Fruit fly (Drosophila melanogaster): ENCODE results near the gene Sgt1.

Sgt1 gene

dm6 chr3R:8290478-8290877, 14.6 kb downstream of the Sgt1 start, which contains the start of gene CG11672:
Gene CG11672 (minus strand): TSS chr3R:8290578.
- TF ChIP-seq kay (GFP tag; ENCODE audit: borderline replicate concordance) (no peak), tj (GFP tag; optimal IDR thresholded peaks at IDR 0.05) (no peak), CG12768 (GFP tag; optimal IDR thresholded peaks at IDR 0.05) (no peak), pad (GFP tag; optimal IDR thresholded peaks at IDR 0.05) (no peak), CG7101 (tag; optimal IDR thresholded peaks at IDR 0.05) (no peak), CG7045 (GFP tag; optimal IDR thresholded peaks at IDR 0.05) (no peak), bab1 (GFP tag; optimal IDR thresholded peaks at IDR 0.05) (no peak), cic (GFP tag; optimal IDR thresholded peaks at IDR 0.05) (no peak), Mnt (GFP tag; optimal IDR thresholded peaks at IDR 0.05) (no peak), CG33017 (tag; optimal IDR thresholded peaks at IDR 0.05) (no peak), CG11617 (GFP tag; optimal IDR thresholded peaks at IDR 0.05) (no peak), Clk (GFP tag; optimal IDR thresholded peaks at IDR 0.05) (no peak), Crg-1 (GFP tag; optimal IDR thresholded peaks at IDR 0.05) (no peak), cnc (optimal IDR thresholded peaks at IDR 0.05) (no peak), Hr96 (GFP tag; optimal IDR thresholded peaks at IDR 0.05) (no peak), CG14711 (tag; optimal IDR thresholded peaks at IDR 0.05) (no peak), CG1620 (GFP tag; optimal IDR thresholded peaks at IDR 0.05) (no peak)

DNA sequence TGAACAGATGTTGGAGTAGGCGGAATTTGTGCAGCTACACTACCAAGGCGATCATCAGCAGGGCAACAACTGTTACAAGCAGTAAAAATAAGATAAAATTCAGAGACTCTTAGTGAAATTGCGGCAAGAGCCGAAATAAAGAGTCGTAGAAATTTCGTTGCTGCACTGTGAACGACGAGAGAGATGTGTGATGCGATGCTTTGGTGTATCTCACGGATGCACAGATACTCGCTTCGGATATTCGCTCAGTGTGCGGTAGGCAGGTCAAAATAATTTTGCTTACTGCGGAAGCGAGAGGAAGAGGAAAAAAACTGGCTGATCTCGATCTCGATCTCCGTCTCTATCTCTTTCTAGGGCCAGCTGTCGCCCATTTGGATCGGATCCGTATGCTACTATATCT, 16.3 kb downstream of the Sgt1 start:
- TF ChIP-seq CG7045 (GFP tag; optimal IDR thresholded peaks at IDR 0.05) (no peak), CG7101 (tag; optimal IDR thresholded peaks at IDR 0.05) (no peak), toe (GFP tag; optimal IDR thresholded peaks at IDR 0.05) (no peak), CG12768 (GFP tag; optimal IDR thresholded peaks at IDR 0.05) (no peak), CG33017 (tag; optimal IDR thresholded peaks at IDR 0.05) (no peak)

DNA sequence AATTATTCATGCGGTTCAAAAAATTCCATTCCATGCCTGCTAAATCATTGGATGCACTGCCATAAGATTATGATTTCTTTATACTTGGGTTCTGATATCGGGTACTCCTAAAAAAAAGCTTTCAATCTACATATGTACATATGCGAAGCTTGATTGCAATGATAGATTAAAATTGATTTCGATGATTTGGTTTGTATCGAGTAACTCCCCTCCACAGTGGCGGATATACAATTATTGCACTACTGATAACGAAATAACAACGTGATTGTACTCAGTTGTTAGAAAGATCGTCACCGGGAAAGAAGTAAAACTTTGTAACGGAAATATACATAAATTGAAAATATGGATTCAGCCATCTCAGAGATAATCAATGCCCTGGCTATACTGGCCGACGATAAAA, 17.4 kb downstream of the Sgt1 start, which contains the start of gene Nazo:
Gene Nazo (plus strand): TSS at position 180 of the 400 bp plus-strand sequence.
- TF ChIP-seq CG33017 (tag; optimal IDR thresholded peaks at IDR 0.05) (no peak), Mnt (GFP tag; optimal IDR thresholded peaks at IDR 0.05) (no peak), bab1 (GFP tag; optimal IDR thresholded peaks at IDR 0.05) (no peak), CG1620 (GFP tag; optimal IDR thresholded peaks at IDR 0.05) (no peak), ovo (GFP tag; optimal IDR thresholded peaks at IDR 0.05) (no peak), Hr96 (GFP tag; optimal IDR thresholded peaks at IDR 0.05) (no peak), toe (GFP tag; optimal IDR thresholded peaks at IDR 0.05) (no peak), CG14711 (tag; optimal IDR thresholded peaks at IDR 0.05) (no peak), CG12768 (GFP tag; optimal IDR thresholded peaks at IDR 0.05) (no peak), Clk (GFP tag; optimal IDR thresholded peaks at IDR 0.05) (no peak)

- no peak for TF ChIP-seq CG11617 (GFP tag; optimal IDR thresholded peaks at IDR 0.05)
- no peak for TF ChIP-seq CG1620 (GFP tag; optimal IDR thresholded peaks at IDR 0.05)
- TF ChIP-seq pad (GFP tag; optimal IDR thresholded peaks at IDR 0.05) = no peak
- no peak for TF ChIP-seq Crg-1 (GFP tag; optimal IDR thresholded peaks at IDR 0.05)
- TF ChIP-seq tj (GFP tag; optimal IDR thresholded peaks at IDR 0.05) = no peak
- TF ChIP-seq CG5204 (GFP tag; optimal IDR thresholded peaks at IDR 0.05) = no peak
- no peak for TF ChIP-seq CG12768 (GFP tag; optimal IDR thresholded peaks at IDR 0.05)
- TF ChIP-seq Clk (GFP tag; optimal IDR thresholded peaks at IDR 0.05) = no peak
Observed at dm6 chr3R:8285727-8286344, 19.2 kb downstream of the Sgt1 start.

- no peak for TF ChIP-seq CG12768 (GFP tag; optimal IDR thresholded peaks at IDR 0.05)
- TF ChIP-seq CG7045 (GFP tag; optimal IDR thresholded peaks at IDR 0.05) = no peak
- TF ChIP-seq CG33017 (tag; optimal IDR thresholded peaks at IDR 0.05) = no peak
- no peak for TF ChIP-seq cnc (optimal IDR thresholded peaks at IDR 0.05)
- TF ChIP-seq cic (GFP tag; optimal IDR thresholded peaks at IDR 0.05) = no peak
Observed at dm6 chr3R:8284234-8284633, 20.8 kb downstream of the Sgt1 start.

dm6 chr3R:8282727-8283126, 22.3 kb downstream of the Sgt1 start:
- no peak for TF ChIP-seq CG14711 (tag; optimal IDR thresholded peaks at IDR 0.05)
- TF ChIP-seq CG11617 (GFP tag; optimal IDR thresholded peaks at IDR 0.05) = no peak
- TF ChIP-seq ovo (GFP tag; optimal IDR thresholded peaks at IDR 0.05) = no peak
- no peak for TF ChIP-seq tj (GFP tag; optimal IDR thresholded peaks at IDR 0.05)
- no peak for TF ChIP-seq cnc (optimal IDR thresholded peaks at IDR 0.05)
- TF ChIP-seq bab1 (GFP tag; optimal IDR thresholded peaks at IDR 0.05) = no peak
- no peak for TF ChIP-seq Crg-1 (GFP tag; optimal IDR thresholded peaks at IDR 0.05)

- TF ChIP-seq ovo (GFP tag; optimal IDR thresholded peaks at IDR 0.05) (no peak), Mnt (GFP tag; optimal IDR thresholded peaks at IDR 0.05) (no peak), tj (GFP tag; optimal IDR thresholded peaks at IDR 0.05) (no peak), CG14711 (tag; optimal IDR thresholded peaks at IDR 0.05) (no peak), CG33017 (tag; optimal IDR thresholded peaks at IDR 0.05) (no peak), kay (GFP tag; ENCODE audit: borderline replicate concordance) (no peak), Clk (GFP tag; optimal IDR thresholded peaks at IDR 0.05) (no peak), toe (GFP tag; optimal IDR thresholded peaks at IDR 0.05) (no peak), cnc (optimal IDR thresholded peaks at IDR 0.05) (no peak), CG1620 (GFP tag; optimal IDR thresholded peaks at IDR 0.05) (no peak), CG12768 (GFP tag; optimal IDR thresholded peaks at IDR 0.05) (no peak), pad (GFP tag; optimal IDR thresholded peaks at IDR 0.05) (no peak), CG7101 (tag; optimal IDR thresholded peaks at IDR 0.05) (no peak), bab1 (GFP tag; optimal IDR thresholded peaks at IDR 0.05) (no peak), Crg-1 (GFP tag; optimal IDR thresholded peaks at IDR 0.05) (no peak), CG7045 (GFP tag; optimal IDR thresholded peaks at IDR 0.05) (no peak), Hr96 (GFP tag; optimal IDR thresholded peaks at IDR 0.05) (no peak), cic (GFP tag; optimal IDR thresholded peaks at IDR 0.05) (no peak)
Observed at dm6 chr3R:8279970-8280369, 25.1 kb downstream of the Sgt1 start.

All from whole organism, adult.